Fruit fly (Drosophila melanogaster) whole organism, prepupa: ENCODE results near the gene Gmd.

ENCODE experiments used
- CG1621 ChIP-seq: fragments of 200-800 bp; sonication (Bioruptor generic); optimal IDR thresholded peaks from 3 replicates; lab custom pipeline; 2018; ENCODE audit warnings: missing biosample characterization, mild to moderate bottlenecking, missing genetic modification characterization
- CG16779 ChIP-seq: fragments of 200-800 bp; sonication (Bioruptor generic); optimal IDR thresholded peaks from 3 replicates; lab custom pipeline; 2017; ENCODE audit warnings: missing biosample characterization, mild to moderate bottlenecking, missing genetic modification characterization
- CG31627 ChIP-seq: fragments of 200-800 bp; sonication (Bioruptor generic); optimal IDR thresholded peaks from 3 replicates; lab custom pipeline; 2016; ENCODE audit warnings: missing biosample characterization, missing genetic modification characterization
- CG6163 ChIP-seq: fragments of 200-800 bp; sonication (Bioruptor generic); IDR thresholded peaks from 3 replicates; pipeline ENCODE4 v1.3.6; 2022; ENCODE audit warnings: missing biosample characterization, missing genetic modification characterization
- CG6792 ChIP-seq: fragments of 200-800 bp; sonication (Bioruptor generic); optimal IDR thresholded peaks from 3 replicates; lab custom pipeline; 2016; ENCODE audit warnings: missing biosample characterization, missing genetic modification characterization
- Eip78C ChIP-seq: fragments of 200-800 bp; sonication (Bioruptor generic); peaks from one replicate; lab custom pipeline; 2016; ENCODE audit warnings: missing biosample characterization, missing genetic modification characterization
- Eip93F ChIP-seq: fragments of 200-800 bp; sonication (Bioruptor generic); optimal IDR thresholded peaks from 2 replicates; lab custom pipeline; 2016; ENCODE audit warnings: missing biosample characterization, mild to moderate bottlenecking, missing genetic modification characterization
- Ets21C ChIP-seq: fragments of 200-800 bp; sonication (Bioruptor generic); optimal IDR thresholded peaks from 3 replicates; lab custom pipeline; 2016; ENCODE audit warnings: missing biosample characterization, missing genetic modification characterization
- Sox102F ChIP-seq: fragments of 200-800 bp; sonication (Bioruptor generic); optimal IDR thresholded peaks from 2 replicates; lab custom pipeline; 2016; ENCODE audit warnings: missing biosample characterization, mild to moderate bottlenecking, missing genetic modification characterization
- eg ChIP-seq: fragments of 200-800 bp; sonication (Bioruptor generic); IDR thresholded peaks from 3 replicates; pipeline ENCODE4 v1.3.6; 2022; ENCODE audit warnings: missing biosample characterization, missing genetic modification characterization
- spab ChIP-seq: fragments of 200-800 bp; sonication (Bioruptor generic); optimal IDR thresholded peaks from 2 replicates; lab custom pipeline; 2017; ENCODE audit warnings: missing biosample characterization, mild to moderate bottlenecking, missing genetic modification characterization, missing genetic modification reagents

The Gmd gene

dm6 chr2L:4930541-4930940, 46.3 kb downstream of the Gmd start (continued):
- TF ChIP-seq Sox102F (GFP tag; lab: Kevin White, UChicago) (no peak), Eip93F (GFP tag; lab: Kevin White, UChicago) (no peak), spab (no peak), CG6163 (GFP tag; lab: Robert Waterston, UW) (peak; percentile 61; the same call in 2 of the 3 replicates), Ets21C (GFP tag; lab: Kevin White, UChicago) (no peak), CG6792 (GFP tag; lab: Kevin White, UChicago) (no peak), CG31627 (GFP tag; lab: Kevin White, UChicago) (no peak)
- TF ChIP-seq, all 60 proteins: peak for 8

DNA sequence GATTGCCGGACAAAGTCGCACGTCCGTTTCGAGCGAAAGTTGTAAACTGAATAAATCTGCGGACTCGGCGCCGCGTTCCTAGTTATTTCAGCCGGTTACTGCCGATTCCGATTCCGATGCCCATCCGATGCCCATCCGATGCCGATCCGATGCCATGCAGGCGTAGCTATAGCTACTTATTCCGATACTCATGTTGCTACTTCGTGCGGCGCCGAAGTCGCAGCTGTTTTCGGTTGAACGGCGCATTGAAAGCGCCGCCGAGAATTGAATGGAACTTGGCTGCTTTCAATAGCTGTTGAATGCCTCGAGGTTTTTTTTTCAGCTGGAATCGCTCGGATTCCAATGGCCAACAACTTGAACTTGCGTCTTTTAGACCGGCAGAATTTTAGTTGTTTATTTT, 48.5 kb downstream of the Gmd start:
- no peak for TF ChIP-seq CG1621
- TF ChIP-seq Eip78C (GFP tag; lab: Kevin White, UChicago): peak; percentile 30
- TF ChIP-seq eg: peak; percentile 42; the same call in 1 of the 3 replicates
- peak; percentile 19 for TF ChIP-seq CG16779
- TF ChIP-seq CG6163 (GFP tag; lab: Robert Waterston, UW): 0 out of 3 replicates have a peak, but pooled peaks have one; percentile 21
